Worm (Caenorhabditis elegans): ENCODE results near the gene trx-2.
A peak's percentile ranks its signal among the peaks of the same experiment; 100 is the strongest.

- peak; percentile 27 for TF ChIP-seq lin-13 (GFP tag; optimal IDR thresholded peaks at IDR 0.05)
- TF ChIP-seq pha-4 (GFP tag; IDR thresholded peaks at IDR 0.05), result no peak
- TF ChIP-seq pha-4 (tag; optimal IDR thresholded peaks at IDR 0.05), result no peak
- TF ChIP-seq sdz-12 (GFP tag; optimal IDR thresholded peaks at IDR 0.05), result no peak
- TF ChIP-seq ces-1 (GFP tag; optimal IDR thresholded peaks at IDR 0.05), result no peak
- TF ChIP-seq hif-1 (tag; optimal IDR thresholded peaks at IDR 0.05), result peak in 1 of 2 experiments; percentile 88
- no peak for TF ChIP-seq nhr-77 (tag; optimal IDR thresholded peaks at IDR 0.05)
- TF ChIP-seq jun-1 (tag; optimal IDR thresholded peaks at IDR 0.05), result no peak
- TF ChIP-seq nhr-11 (tag; optimal IDR thresholded peaks at IDR 0.05), result no peak
Measured at ce11 chrV:10355773-10356335, 41.4 kb downstream of the trx-2 start, which contains the start of gene sluh-7.
